Fruit fly (Drosophila melanogaster) whole organism: Measurements from ENCODE around the gene CG14566.

ENCODE experiments used
- CG8478 ChIP-seq: fragments of >200 bp; optimal IDR thresholded peaks from 2 replicates; lab custom pipeline; 2018; ENCODE audit warnings: inconsistent platforms
- Dll ChIP-seq: fragments of >200 bp; optimal IDR thresholded peaks from 2 replicates; lab custom pipeline; 2017
- EcR ChIP-seq, 2 experiments: fragments of >200 bp; optimal IDR thresholded peaks; 2 replicates each; lab custom pipeline; 2017; ENCODE audit warnings: missing biosample characterization in 2 of 2, missing genetic modification characterization in 2 of 2, missing genetic modification reagents in 2 of 2
- pan ChIP-seq: fragments of >200 bp; optimal IDR thresholded peaks from 2 replicates; lab custom pipeline; 2017
- usp ChIP-seq: fragments of >200 bp; optimal IDR thresholded peaks from 2 replicates; lab custom pipeline; 2017; ENCODE audit warnings: missing biosample characterization, missing genetic modification characterization, mixed read lengths

dm6 chr3L:21727013-21727727 is 12.9 kb downstream of the CG14566 start:
- TF ChIP-seq pan (lab: Kevin White, UChicago) (no peak), usp (no peak), Dll (lab: Kevin White, UChicago) (no peak), EcR (GFP tag; optimal IDR thresholded peaks at IDR 0.05; lab: Kevin White, UChicago) (no peak), CG8478 (no peak)
